Fruit fly (Drosophila melanogaster): ENCODE measurements around the gene Kif19A.

DNA sequence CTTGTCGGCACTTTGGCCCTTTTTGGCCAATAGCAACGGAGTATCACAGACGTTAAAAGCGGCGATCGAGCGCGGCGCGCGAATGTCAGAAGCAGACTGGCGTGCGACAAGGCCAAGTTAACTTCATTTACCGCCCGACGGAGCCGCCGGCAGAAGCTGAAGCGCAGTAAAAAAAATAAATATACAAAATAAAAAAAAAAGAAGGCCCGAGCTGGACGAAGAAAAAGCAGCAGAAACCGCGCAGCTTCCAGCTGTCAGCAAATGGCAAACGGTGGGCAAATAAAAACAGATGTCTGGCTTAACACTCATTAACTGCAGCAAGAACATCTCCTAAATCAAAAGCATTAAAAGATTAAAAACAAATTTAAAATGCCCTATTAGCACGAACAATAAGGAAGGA, 13.7 kb upstream of the Kif19A start, which contains the start of gene CG14356:
- TF ChIP-seq CG15479 (GFP tag; optimal IDR thresholded peaks at IDR 0.05) (no peak), CG12236 (GFP tag; optimal IDR thresholded peaks at IDR 0.05) (no peak), hbn (GFP tag; IDR thresholded peaks at IDR 0.05; ENCODE audit: partially characterized antibody) (no peak), CG17361 (GFP tag; IDR thresholded peaks at IDR 0.05) (no peak), bab2 (GFP tag; optimal IDR thresholded peaks at IDR 0.05) (no peak)
